Worm (Caenorhabditis elegans) whole organism, early embryonic: ENCODE data around the gene fard-1.

Source experiments
- B0310.2 ChIP-seq: sonication (generic microtip); optimal IDR thresholded peaks from 2 replicates; lab custom pipeline; 2016; ENCODE audit warnings: mild to moderate bottlenecking, missing genetic modification characterization, missing compliant biosample characterization
- F13C5.2 ChIP-seq: sonication (generic microtip); optimal IDR thresholded peaks from 2 replicates; lab custom pipeline; 2017; ENCODE audit warnings: mild to moderate bottlenecking, missing genetic modification characterization, inconsistent platforms, missing compliant biosample characterization
- aly-1 ChIP-seq: sonication (generic microtip); optimal IDR thresholded peaks from 2 replicates; lab custom pipeline; 2016; ENCODE audit warnings: missing genetic modification characterization, missing compliant biosample characterization
- ama-1 ChIP-seq: fragments of 150-350 bp; optimal IDR thresholded peaks from 2 replicates; lab custom pipeline; 2014
- ceh-13 ChIP-seq: fragments of 200-800 bp; sonication (Bioruptor generic); optimal IDR thresholded peaks from 2 replicates; lab custom pipeline; 2018; ENCODE audit warnings: mild to moderate bottlenecking, missing genetic modification characterization, missing compliant biosample characterization
- ceh-36 ChIP-seq: sonication (generic microtip); optimal IDR thresholded peaks from 2 replicates; lab custom pipeline; 2016; ENCODE audit warnings: missing genetic modification characterization, inconsistent platforms, missing compliant biosample characterization
- flt-1 ChIP-seq: fragments of 200-800 bp; sonication (Bioruptor generic); IDR thresholded peaks from 2 replicates; pipeline ENCODE4 v1.3.6; 2022; ENCODE audit warnings: missing genetic modification characterization, missing compliant biosample characterization
- hmg-4 ChIP-seq: fragments of 200-800 bp; sonication (Bioruptor generic); optimal IDR thresholded peaks from 2 replicates; lab custom pipeline; 2018; ENCODE audit warnings: mild to moderate bottlenecking, missing genetic modification characterization, missing compliant biosample characterization
- hnd-1 ChIP-seq: sonication (generic microtip); optimal IDR thresholded peaks from 2 replicates; lab custom pipeline; 2016; ENCODE audit warnings: missing genetic modification characterization, missing compliant biosample characterization
- scrt-1 ChIP-seq: fragments of 200-800 bp; sonication (Bioruptor generic); IDR thresholded peaks from 2 replicates; pipeline ENCODE4 v1.3.6; 2022; ENCODE audit warnings: missing genetic modification characterization, missing compliant biosample characterization
- tbx-11 ChIP-seq: fragments of 200-800 bp; sonication (Bioruptor generic); IDR thresholded peaks from 2 replicates; pipeline ENCODE4 v1.3.6; 2022; ENCODE audit warnings: missing genetic modification characterization, missing compliant biosample characterization
- tbx-37 ChIP-seq: fragments of 200-800 bp; sonication (Bioruptor generic); conservative IDR thresholded peaks from 2 replicates; pipeline ENCODE4 v1.3.6; 2022; ENCODE audit warnings: missing genetic modification reagents, missing genetic modification characterization, missing compliant biosample characterization
- tra-4 ChIP-seq: sonication (generic microtip); optimal IDR thresholded peaks from 2 replicates; lab custom pipeline; 2017; ENCODE audit warnings: missing genetic modification characterization, missing compliant biosample characterization

DNA sequence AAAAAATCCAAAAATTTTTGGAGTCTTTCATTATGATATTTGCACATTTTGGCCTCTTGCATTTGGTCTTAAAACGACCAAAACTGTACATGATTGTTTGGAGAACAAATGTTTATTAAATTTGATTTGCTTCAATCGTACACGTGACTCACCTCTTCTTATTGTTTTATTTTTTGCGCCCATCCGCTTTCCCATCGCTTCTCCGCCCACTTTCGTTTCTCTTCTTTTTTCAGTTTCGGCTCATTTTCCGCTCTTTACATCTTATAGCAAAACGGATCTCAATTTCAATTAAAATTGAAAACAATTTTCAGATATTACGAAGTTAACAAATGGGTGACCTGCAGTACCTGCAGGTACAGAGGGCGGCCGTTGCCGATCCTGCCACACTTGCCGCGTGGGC lies 23.9 kb upstream of the fard-1 start, which contains the start of gene nmy-1:
- no peak for TF ChIP-seq scrt-1 (GFP tag; lab: Robert Waterston, UW)
- no peak for TF ChIP-seq flt-1 (GFP tag; lab: Robert Waterston, UW)
- TF ChIP-seq ama-1 (lab: Kevin White, UChicago), result no peak
- no peak for TF ChIP-seq ceh-13
- TF ChIP-seq B0310.2 (tag; lab: Kevin White, UChicago), result no peak
- TF ChIP-seq tbx-37 (GFP tag; lab: Robert Waterston, UW), result no peak
- no peak for TF ChIP-seq tbx-11 (GFP tag; lab: Robert Waterston, UW)
- TF ChIP-seq ceh-36, result no peak
- TF ChIP-seq hnd-1 (tag; lab: Kevin White, UChicago), result no peak
- no peak for TF ChIP-seq F13C5.2
- TF ChIP-seq hmg-4 (GFP tag; lab: Kevin White, UChicago), result no peak
- TF ChIP-seq tra-4 (tag; lab: Kevin White, UChicago), result no peak
- TF ChIP-seq aly-1 (tag; lab: Kevin White, UChicago), result no peak
